Fruit fly (Drosophila melanogaster): ENCODE measurements around the gene CG5177.

CG5177 gene

dm6 chr2L:7426326-7427066 lies 21.5 kb downstream of the CG5177 start, which contains the start of gene muc (continued):
- TF ChIP-seq CG9215 (GFP tag; IDR thresholded peaks at IDR 0.05): 0 out of 2 replicates have a peak, but pooled peaks have one; percentile 24
- TF ChIP-seq Scr (GFP tag; IDR thresholded peaks at IDR 0.05; ENCODE audit: partially characterized antibody): peak; percentile 75
- TF ChIP-seq pb (GFP tag; optimal IDR thresholded peaks at IDR 0.05): no peak
- TF ChIP-seq CG8924 (tag; optimal IDR thresholded peaks at IDR 0.05): peak; percentile 41
- TF ChIP-seq abd-A (tag; optimal IDR thresholded peaks at IDR 0.05): peak; percentile 53
- TF ChIP-seq D (optimal IDR thresholded peaks at IDR 0.05): no peak
- TF ChIP-seq D (GFP tag; optimal IDR thresholded peaks at IDR 0.05): no peak
- TF ChIP-seq CG4424 (GFP tag; optimal IDR thresholded peaks at IDR 0.05): peak; percentile 46
- no peak for TF ChIP-seq GATAe (GFP tag; conservative IDR thresholded peaks at IDR 0.05)
- peak; percentile 63 for TF ChIP-seq CG13894 (tag; optimal IDR thresholded peaks at IDR 0.05)
- TF ChIP-seq CG17328 (GFP tag; IDR thresholded peaks at IDR 0.05): no peak
- no peak for TF ChIP-seq nom (GFP tag; optimal IDR thresholded peaks at IDR 0.05)
- no peak for TF ChIP-seq ash1 (GFP tag; optimal IDR thresholded peaks at IDR 0.05)
- no peak for TF ChIP-seq HLHmδ (GFP tag; optimal IDR thresholded peaks at IDR 0.05)
- peak; percentile 89 for TF ChIP-seq gfzf (GFP tag; optimal IDR thresholded peaks at IDR 0.05)
- TF ChIP-seq CG12942 (GFP tag; optimal IDR thresholded peaks at IDR 0.05): peak; percentile 48
- no peak for TF ChIP-seq stc (GFP tag; IDR thresholded peaks at IDR 0.05)
- peak; percentile 73 for TF ChIP-seq CG14710 (tag; optimal IDR thresholded peaks at IDR 0.05)
- TF ChIP-seq tup (GFP tag; optimal IDR thresholded peaks at IDR 0.05): no peak
- TF ChIP-seq corto (GFP tag; optimal IDR thresholded peaks at IDR 0.05): no peak
- no peak for TF ChIP-seq klu (GFP tag; IDR thresholded peaks at IDR 0.05)
- TF ChIP-seq CG5245 (GFP tag; optimal IDR thresholded peaks at IDR 0.05): no peak
- TF ChIP-seq kay (GFP tag; optimal IDR thresholded peaks at IDR 0.05): no peak
- TF ChIP-seq CG6175 (GFP tag; IDR thresholded peaks at IDR 0.05): no peak
- no peak for TF ChIP-seq tll (GFP tag; optimal IDR thresholded peaks at IDR 0.05)
- no peak for TF ChIP-seq CrebB (tag; optimal IDR thresholded peaks at IDR 0.05)
- TF ChIP-seq H2.0 (GFP tag; IDR thresholded peaks at IDR 0.05): no peak
- TF ChIP-seq repo (GFP tag; optimal IDR thresholded peaks at IDR 0.05): no peak
- TF ChIP-seq Oaz (GFP tag; IDR thresholded peaks at IDR 0.05): no peak
- no peak for TF ChIP-seq Six4 (GFP tag; optimal IDR thresholded peaks at IDR 0.05)
- peak; percentile 40; the same call in 2 of the 3 replicates for TF ChIP-seq CG14860 (GFP tag; IDR thresholded peaks at IDR 0.05; ENCODE audit: partially characterized antibody)
- TF ChIP-seq CG4854 (GFP tag; optimal IDR thresholded peaks at IDR 0.05): no peak
- TF ChIP-seq CG6791 (GFP tag; IDR thresholded peaks at IDR 0.05; ENCODE audit: partially characterized antibody): peak; percentile 74
- TF ChIP-seq HmgZ (tag; optimal IDR thresholded peaks at IDR 0.05): no peak
- no peak for TF ChIP-seq CG3726 (GFP tag; IDR thresholded peaks at IDR 0.05)
- TF ChIP-seq CG10267 (tag; optimal IDR thresholded peaks at IDR 0.05): peak; percentile 39
- TF ChIP-seq stwl (tag; optimal IDR thresholded peaks at IDR 0.05): peak; percentile 71
- no peak for TF ChIP-seq CG4707 (GFP tag; optimal IDR thresholded peaks at IDR 0.05)
- no peak for TF ChIP-seq HHEX (GFP tag; optimal IDR thresholded peaks at IDR 0.05)
- peak; percentile 47 for TF ChIP-seq CG9817 (tag; optimal IDR thresholded peaks at IDR 0.05)
- no peak for TF ChIP-seq Side (GFP tag; optimal IDR thresholded peaks at IDR 0.05)
- no peak for TF ChIP-seq CG17568 (GFP tag; optimal IDR thresholded peaks at IDR 0.05)
- TF ChIP-seq Lim3 (GFP tag; IDR thresholded peaks at IDR 0.05): no peak
- no peak for TF ChIP-seq odd (GFP tag; optimal IDR thresholded peaks at IDR 0.05)
- peak; percentile 34 for TF ChIP-seq bcd (GFP tag; optimal IDR thresholded peaks at IDR 0.05)
- no peak for TF ChIP-seq danr (GFP tag; IDR thresholded peaks at IDR 0.05)
- peak; percentile 46 for TF ChIP-seq Dref (GFP tag; IDR thresholded peaks at IDR 0.05)
- TF ChIP-seq twi (tag; optimal IDR thresholded peaks at IDR 0.05): no peak
- peak; percentile 11 for TF ChIP-seq CG10147 (GFP tag; optimal IDR thresholded peaks at IDR 0.05)

All from whole organism, embryonic.